Worm (Caenorhabditis elegans): ENCODE data around the gene mcu-1.

ce11 chrIV:5947555-5948151, 8.6 kb upstream of the mcu-1 start, which contains the start of gene rps-25:
- TF ChIP-seq nhr-77 (tag; optimal IDR thresholded peaks at IDR 0.05) = no peak
- no peak for TF ChIP-seq pqm-1 (tag; optimal IDR thresholded peaks at IDR 0.05)
- no peak for TF ChIP-seq nhr-76 (tag; optimal IDR thresholded peaks at IDR 0.05)
- TF ChIP-seq nhr-237 (tag; optimal IDR thresholded peaks at IDR 0.05) = no peak
- peak; percentile 68 for TF ChIP-seq nhr-71 (tag; optimal IDR thresholded peaks at IDR 0.05)
- peak; percentile 3 for TF ChIP-seq nhr-85 (tag)
- no peak for TF ChIP-seq fkh-10 (GFP tag; optimal IDR thresholded peaks at IDR 0.05)
- no peak for TF ChIP-seq ama-1 (optimal IDR thresholded peaks at IDR 0.05)
- peak; percentile 81 to 97 for TF ChIP-seq lsy-2 (tag; optimal IDR thresholded peaks at IDR 0.05)
- TF ChIP-seq lin-35 (GFP tag; optimal IDR thresholded peaks at IDR 0.05) = peak; percentile 68 to 78
- TF ChIP-seq Y116A8C.19 (tag; optimal IDR thresholded peaks at IDR 0.05; ENCODE audit: borderline replicate concordance) = no peak
- TF ChIP-seq ces-1 (GFP tag; optimal IDR thresholded peaks at IDR 0.05) = no peak
- TF ChIP-seq skn-1 (tag; optimal IDR thresholded peaks at IDR 0.05) = peak; percentile 75
- TF ChIP-seq unc-62 (GFP tag; optimal IDR thresholded peaks at IDR 0.05) = no peak
